Fruit fly (Drosophila melanogaster) whole organism, pupa: Measurements from ENCODE around the gene CG14817.

ENCODE experiments used
- CG12605 ChIP-seq: fragments of 200-800 bp; sonication (Bioruptor generic); IDR thresholded peaks from 2 replicates; pipeline ENCODE4 v1.3.6; 2022; ENCODE audit warnings: missing biosample characterization, missing genetic modification characterization
- CG17806 ChIP-seq: fragments of 200-800 bp; sonication (Bioruptor generic); optimal IDR thresholded peaks from 2 replicates; lab custom pipeline; 2018; ENCODE audit warnings: missing biosample characterization, mild to moderate bottlenecking, missing genetic modification characterization, moderate library complexity
- CG34367 ChIP-seq: fragments of 200-800 bp; sonication (Bioruptor generic); optimal IDR thresholded peaks from 2 replicates; lab custom pipeline; 2018; ENCODE audit warnings: missing biosample characterization, mild to moderate bottlenecking, missing genetic modification characterization
- CG8159 ChIP-seq: fragments of 200-800 bp; sonication (Bioruptor generic); optimal IDR thresholded peaks from 3 replicates; lab custom pipeline; 2018; ENCODE audit warnings: missing biosample characterization, mild to moderate bottlenecking, missing genetic modification characterization, moderate library complexity
- Ets98B ChIP-seq: fragments of 200-800 bp; sonication (Bioruptor generic); IDR thresholded peaks from 2 replicates; pipeline ENCODE4 v1.3.6; 2022; ENCODE audit warnings: missing biosample characterization, missing genetic modification characterization
- Pif1B ChIP-seq: fragments of 200-800 bp; sonication (Bioruptor generic); optimal IDR thresholded peaks from 3 replicates; lab custom pipeline; 2016; ENCODE audit warnings: missing biosample characterization, missing genetic modification characterization
- fd96Ca ChIP-seq: fragments of 200-800 bp; sonication (Bioruptor generic); IDR thresholded peaks from 3 replicates; pipeline ENCODE4 v1.3.6; 2022; ENCODE audit warnings: missing biosample characterization, missing genetic modification characterization
- gl ChIP-seq: fragments of 200-800 bp; sonication (Bioruptor generic); optimal IDR thresholded peaks from 2 replicates; lab custom pipeline; 2018; ENCODE audit warnings: missing biosample characterization, mild to moderate bottlenecking, missing genetic modification characterization

DNA sequence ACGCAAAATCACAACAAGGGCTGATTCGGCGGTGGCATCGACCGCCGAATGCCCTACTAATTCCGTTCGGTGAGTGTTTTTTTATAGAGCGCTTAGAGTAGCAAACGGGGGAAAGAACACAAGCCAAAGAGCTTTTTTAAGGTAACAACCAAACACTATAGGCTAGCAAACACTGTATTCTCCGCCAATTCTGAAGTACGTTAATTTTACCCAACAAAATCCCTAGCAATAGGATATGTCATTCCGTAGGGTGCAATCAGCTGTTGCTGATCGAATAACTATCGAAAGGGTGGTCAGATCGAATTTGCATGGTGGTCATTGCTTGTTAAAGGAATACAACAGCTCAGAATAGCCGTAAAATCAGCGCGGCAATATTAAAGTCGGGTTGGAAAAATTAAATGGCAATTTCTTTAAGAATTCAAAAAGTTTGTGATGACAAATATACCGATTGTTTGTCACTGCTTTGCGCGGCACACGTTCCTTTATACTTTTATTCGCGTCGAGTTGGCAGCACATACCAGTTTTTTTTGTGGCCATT lies 30.7 kb upstream of the CG14817 start, which contains the start of gene mip130:
- TF ChIP-seq gl (tag; lab: Kevin White, UChicago): peak; percentile 21
- TF ChIP-seq fd96Ca: peak; percentile 57; the same call in 1 of the 3 replicates
- no peak for TF ChIP-seq CG12605 (GFP tag; lab: Robert Waterston, UW)
- TF ChIP-seq CG17806 (tag; lab: Kevin White, UChicago): peak; percentile 48
- TF ChIP-seq CG8159 (tag; lab: Kevin White, UChicago): peak; percentile 63
- TF ChIP-seq Pif1B: peak; percentile 47
- peak; percentile 50 for TF ChIP-seq Ets98B (GFP tag; lab: Robert Waterston, UW)
- TF ChIP-seq CG34367: peak; percentile 40
